Fruit fly (Drosophila melanogaster): ENCODE measurements around the gene Rfk.

Rfk gene

dm6 chr3R:7886859-7887190, 26.3 kb downstream of the Rfk start, which contains the start of gene ArgRS-m (continued):
- TF ChIP-seq CG17186 (GFP tag; optimal IDR thresholded peaks at IDR 0.05) = peak; percentile 96
- no peak for TF ChIP-seq CG14667 (GFP tag; IDR thresholded peaks at IDR 0.05)
- no peak for TF ChIP-seq Rx (GFP tag; IDR thresholded peaks at IDR 0.05)
- no peak for TF ChIP-seq CG42726 (GFP tag; IDR thresholded peaks at IDR 0.05; ENCODE audit: partially characterized antibody)
- peak; percentile 28 for TF ChIP-seq maf-S (GFP tag; optimal IDR thresholded peaks at IDR 0.05)
- TF ChIP-seq gro (GFP tag; optimal IDR thresholded peaks at IDR 0.05) = no peak
- peak; percentile 38 for TF ChIP-seq tin (GFP tag; optimal IDR thresholded peaks at IDR 0.05)
- TF ChIP-seq jumu (GFP tag; optimal IDR thresholded peaks at IDR 0.05) = peak; percentile 68
- TF ChIP-seq stwl (tag; optimal IDR thresholded peaks at IDR 0.05) = peak; percentile 76
- no peak for TF ChIP-seq B-H2 (GFP tag; optimal IDR thresholded peaks at IDR 0.05)
- no peak for TF ChIP-seq CG6791 (GFP tag; IDR thresholded peaks at IDR 0.05; ENCODE audit: partially characterized antibody)
- no peak for TF ChIP-seq CG43689 (GFP tag; IDR thresholded peaks at IDR 0.05)
- peak; percentile 55 for TF ChIP-seq bab2 (GFP tag; optimal IDR thresholded peaks at IDR 0.05)
- no peak for TF ChIP-seq chinmo (GFP tag; IDR thresholded peaks at IDR 0.05; ENCODE audit: partially characterized antibody)
- peak; percentile 12 for TF ChIP-seq pb (GFP tag; optimal IDR thresholded peaks at IDR 0.05)
- no peak for TF ChIP-seq CG30431 (GFP tag; optimal IDR thresholded peaks at IDR 0.05)
- TF ChIP-seq CG9609 (GFP tag; optimal IDR thresholded peaks at IDR 0.05) = peak; percentile 66
- 0 out of 3 replicates have a peak, but pooled peaks have one; percentile 40 for TF ChIP-seq CG6175 (GFP tag; IDR thresholded peaks at IDR 0.05)
- 0 out of 2 replicates have a peak, but pooled peaks have one; percentile 10 for TF ChIP-seq cas (GFP tag; IDR thresholded peaks at IDR 0.05)
- TF ChIP-seq ewg (GFP tag; optimal IDR thresholded peaks at IDR 0.05) = peak; percentile 99
- TF ChIP-seq CG14860 (GFP tag; IDR thresholded peaks at IDR 0.05; ENCODE audit: partially characterized antibody) = no peak
- no peak for TF ChIP-seq Neu2 (GFP tag; optimal IDR thresholded peaks at IDR 0.05; ENCODE audit: borderline replicate concordance)
- no peak for TF ChIP-seq CG2199 (GFP tag; IDR thresholded peaks at IDR 0.05)
- no peak for TF ChIP-seq CG5953 (GFP tag; IDR thresholded peaks at IDR 0.05)
- peak; percentile 63 for TF ChIP-seq Bteb2 (GFP tag; optimal IDR thresholded peaks at IDR 0.05)
- TF ChIP-seq CHES-1-like (GFP tag; optimal IDR thresholded peaks at IDR 0.05) = peak; percentile 70
- TF ChIP-seq MTF-1 (GFP tag; optimal IDR thresholded peaks at IDR 0.05; ENCODE audit: borderline replicate concordance) = no peak
- TF ChIP-seq CG15479 (GFP tag; optimal IDR thresholded peaks at IDR 0.05) = no peak
- peak; percentile 21 for TF ChIP-seq ftz-f1 (GFP tag; optimal IDR thresholded peaks at IDR 0.05)
- TF ChIP-seq Dad (GFP tag; optimal IDR thresholded peaks at IDR 0.05) = peak; percentile 46
- TF ChIP-seq D19B (GFP tag; optimal IDR thresholded peaks at IDR 0.05) = peak; percentile 28
- no peak; the same call in 2 of the 3 replicates for TF ChIP-seq CG34224 (GFP tag; IDR thresholded peaks at IDR 0.05; ENCODE audit: partially characterized antibody)
- TF ChIP-seq lilli (GFP tag; optimal IDR thresholded peaks at IDR 0.05) = peak; percentile 80
- TF ChIP-seq salm (tag; optimal IDR thresholded peaks at IDR 0.05) = no peak
- no peak for TF ChIP-seq dmrt99B (tag; optimal IDR thresholded peaks at IDR 0.05)
- TF ChIP-seq hb (GFP tag; IDR thresholded peaks at IDR 0.05; ENCODE audit: partially characterized antibody) = no peak
- TF ChIP-seq zen2 (GFP tag; IDR thresholded peaks at IDR 0.05; ENCODE audit: partially characterized antibody) = no peak
- TF ChIP-seq hbn (GFP tag; IDR thresholded peaks at IDR 0.05; ENCODE audit: partially characterized antibody) = no peak
- TF ChIP-seq Bgb (GFP tag; IDR thresholded peaks at IDR 0.05; ENCODE audit: partially characterized antibody) = no peak
- TF ChIP-seq CG2875 (GFP tag; optimal IDR thresholded peaks at IDR 0.05) = no peak
- TF ChIP-seq stc (GFP tag; IDR thresholded peaks at IDR 0.05) = peak; percentile 6; the same call in 1 of the 2 replicates
- TF ChIP-seq CG33213 (GFP tag; optimal IDR thresholded peaks at IDR 0.05) = peak; percentile 35
- no peak for TF ChIP-seq btn (GFP tag; optimal IDR thresholded peaks at IDR 0.05)
- no peak for TF ChIP-seq Eip74EF (GFP tag; optimal IDR thresholded peaks at IDR 0.05)
- TF ChIP-seq CG10431 (GFP tag; optimal IDR thresholded peaks at IDR 0.05) = peak; percentile 86
- TF ChIP-seq CG7556 (GFP tag; optimal IDR thresholded peaks at IDR 0.05) = peak; percentile 51
- no peak for TF ChIP-seq CG1529 (GFP tag; optimal IDR thresholded peaks at IDR 0.05)
- TF ChIP-seq wor (GFP tag; IDR thresholded peaks at IDR 0.05) = no peak
- peak; percentile 83 for TF ChIP-seq slbo (GFP tag; IDR thresholded peaks at IDR 0.05)
- TF ChIP-seq CG3838 (GFP tag; optimal IDR thresholded peaks at IDR 0.05) = no peak
- TF ChIP-seq al (GFP tag; IDR thresholded peaks at IDR 0.05) = no peak; the same call in 1 of the 2 replicates
